Fruit fly (Drosophila melanogaster): Measurements from ENCODE around the gene Gp93.

The Gp93 gene

dm6 chr3R:27922673-27923175, 25.8 kb upstream of the Gp93 start, which contains the start of gene RpL4 (continued):
- TF ChIP-seq ss (GFP tag; optimal IDR thresholded peaks at IDR 0.05) (peak; percentile 58 to 87), salr (GFP tag; optimal IDR thresholded peaks at IDR 0.05) (peak; percentile 56 to 82), CG8119 (GFP tag; IDR thresholded peaks at IDR 0.05) (no peak), Sox102F (GFP tag; optimal IDR thresholded peaks at IDR 0.05) (peak; percentile 82), Met (GFP tag; optimal IDR thresholded peaks at IDR 0.05) (peak; percentile 85), CG11762 (GFP tag; optimal IDR thresholded peaks at IDR 0.05; ENCODE audit: insufficient read depth) (peak; percentile 36), fd59A (GFP tag; optimal IDR thresholded peaks at IDR 0.05) (peak; percentile 59), Ets96B (tag; optimal IDR thresholded peaks at IDR 0.05) (no peak), fkh (GFP tag; optimal IDR thresholded peaks at IDR 0.05) (peak; percentile 72), eg (GFP tag; IDR thresholded peaks at IDR 0.05) (peak; percentile 82), Lpt (GFP tag; optimal IDR thresholded peaks at IDR 0.05) (no peak), CG4318 (GFP tag; optimal IDR thresholded peaks at IDR 0.05) (no peak), CG34406 (GFP tag; optimal IDR thresholded peaks at IDR 0.05) (peak; percentile 78), Smox (GFP tag; optimal IDR thresholded peaks at IDR 0.05) (peak; percentile 74), svp (GFP tag) (peak; percentile 76), CG11294 (GFP tag; IDR thresholded peaks at IDR 0.05) (no peak), pdm3 (GFP tag; optimal IDR thresholded peaks at IDR 0.05) (peak; percentile 74), esn (GFP tag; optimal IDR thresholded peaks at IDR 0.05) (peak; percentile 85), topi (GFP tag; optimal IDR thresholded peaks at IDR 0.05) (peak; percentile 77), lz (GFP tag; optimal IDR thresholded peaks at IDR 0.05) (peak; percentile 80), spab (GFP tag; optimal IDR thresholded peaks at IDR 0.05) (peak; percentile 40), Sox15 (GFP tag; optimal IDR thresholded peaks at IDR 0.05) (peak; percentile 10), CG6808 (GFP tag; optimal IDR thresholded peaks at IDR 0.05) (peak; percentile 59), CG3919 (GFP tag; optimal IDR thresholded peaks at IDR 0.05) (peak; percentile 87), CG10669 (GFP tag; optimal IDR thresholded peaks at IDR 0.05) (peak; percentile 51), CG31627 (GFP tag; optimal IDR thresholded peaks at IDR 0.05) (peak; percentile 72), CG7368 (GFP tag; optimal IDR thresholded peaks at IDR 0.05) (peak; percentile 67), CG6276 (GFP tag; optimal IDR thresholded peaks at IDR 0.05) (peak; percentile 13), dac (GFP tag; optimal IDR thresholded peaks at IDR 0.05) (peak; percentile 40), Gug (GFP tag; IDR thresholded peaks at IDR 0.05) (no peak), CG8632 (GFP tag; optimal IDR thresholded peaks at IDR 0.05) (peak; percentile 77), Ets21C (GFP tag; optimal IDR thresholded peaks at IDR 0.05) (peak; percentile 17), Blimp-1 (GFP tag; optimal IDR thresholded peaks at IDR 0.05) (peak; percentile 52), net (GFP tag; optimal IDR thresholded peaks at IDR 0.05) (peak; percentile 87), CG6163 (GFP tag; IDR thresholded peaks at IDR 0.05) (peak; percentile 89), CG1621 (tag; optimal IDR thresholded peaks at IDR 0.05) (peak; percentile 70), dsx (GFP tag; optimal IDR thresholded peaks at IDR 0.05; ENCODE audit: poor library complexity, severe bottlenecking) (peak; percentile 37), vri (GFP tag; optimal IDR thresholded peaks at IDR 0.05) (peak; percentile 79), CG8319 (GFP tag; optimal IDR thresholded peaks at IDR 0.05) (peak; percentile 50), Hr38 (GFP tag; optimal IDR thresholded peaks at IDR 0.05) (no peak)
